Fruit fly (Drosophila melanogaster): ENCODE measurements around the gene Graf.

The Graf gene

dm6 chrX:15795951-15796443 is 35.5 kb upstream of the Graf start, which contains the start of gene sordd1 (continued):
- TF ChIP-seq crp (GFP tag; optimal IDR thresholded peaks at IDR 0.05): peak in 1 of 2 experiments; percentile 27
- peak; percentile 8 for TF ChIP-seq MESR4 (GFP tag; optimal IDR thresholded peaks at IDR 0.05)
- peak; percentile 35; the same call in 1 of the 2 replicates for TF ChIP-seq CG3847 (GFP tag; IDR thresholded peaks at IDR 0.05)
- peak; percentile 82 for TF ChIP-seq Doc3 (GFP tag; IDR thresholded peaks at IDR 0.05; ENCODE audit: partially characterized antibody)
- peak; percentile 83 for TF ChIP-seq hbn (GFP tag; IDR thresholded peaks at IDR 0.05; ENCODE audit: partially characterized antibody)
- TF ChIP-seq gfzf (GFP tag; optimal IDR thresholded peaks at IDR 0.05): peak; percentile 2
- TF ChIP-seq Neu2 (GFP tag; optimal IDR thresholded peaks at IDR 0.05; ENCODE audit: borderline replicate concordance): peak; percentile 53
- TF ChIP-seq CG2116 (GFP tag; optimal IDR thresholded peaks at IDR 0.05): peak; percentile 63
- peak; percentile 87 for TF ChIP-seq CG42726 (GFP tag; IDR thresholded peaks at IDR 0.05; ENCODE audit: partially characterized antibody)
- TF ChIP-seq CG8290 (GFP tag; optimal IDR thresholded peaks at IDR 0.05): peak; percentile 74
- TF ChIP-seq CG8290 (tag; optimal IDR thresholded peaks at IDR 0.05): peak in 1 of 2 experiments; percentile 63
- TF ChIP-seq Scr (GFP tag; IDR thresholded peaks at IDR 0.05; ENCODE audit: partially characterized antibody): peak; percentile 92
- TF ChIP-seq Dref (GFP tag; IDR thresholded peaks at IDR 0.05): peak; percentile 79
- peak; percentile 81 for TF ChIP-seq ato (GFP tag; IDR thresholded peaks at IDR 0.05; ENCODE audit: partially characterized antibody)
- TF ChIP-seq nerfin-2 (GFP tag; IDR thresholded peaks at IDR 0.05; ENCODE audit: partially characterized antibody): peak; percentile 88
- TF ChIP-seq BEAF-32 (GFP tag; optimal IDR thresholded peaks at IDR 0.05): peak; percentile 81
- TF ChIP-seq CG1024 (GFP tag; IDR thresholded peaks at IDR 0.05): peak; percentile 78
- TF ChIP-seq slbo (GFP tag; IDR thresholded peaks at IDR 0.05): peak; percentile 39; the same call in 1 of the 2 replicates
- peak; percentile 82 for TF ChIP-seq hb (GFP tag; IDR thresholded peaks at IDR 0.05; ENCODE audit: partially characterized antibody)
- peak; percentile 75; the same call in 2 of the 3 replicates for TF ChIP-seq zen2 (GFP tag; IDR thresholded peaks at IDR 0.05; ENCODE audit: partially characterized antibody)
- TF ChIP-seq unc-4 (GFP tag; IDR thresholded peaks at IDR 0.05; ENCODE audit: partially characterized antibody): peak; percentile 85
- TF ChIP-seq knrl (GFP tag; IDR thresholded peaks at IDR 0.05; ENCODE audit: partially characterized antibody): peak; percentile 93
- peak; percentile 76 for TF ChIP-seq Sry-δ (GFP tag; optimal IDR thresholded peaks at IDR 0.05)
- peak; percentile 35; the same call in 1 of the 2 replicates for TF ChIP-seq CG9932 (GFP tag; IDR thresholded peaks at IDR 0.05)
- peak; percentile 97 for TF ChIP-seq CG16813 (GFP tag; IDR thresholded peaks at IDR 0.05; ENCODE audit: partially characterized antibody)
- peak; percentile 82 for TF ChIP-seq mld (GFP tag; IDR thresholded peaks at IDR 0.05; ENCODE audit: partially characterized antibody)
- peak; percentile 89 for TF ChIP-seq CG14860 (GFP tag; IDR thresholded peaks at IDR 0.05; ENCODE audit: partially characterized antibody)

- TF ChIP-seq CG34224 (GFP tag; IDR thresholded peaks at IDR 0.05; ENCODE audit: partially characterized antibody): peak; percentile 27; the same call in 1 of the 3 replicates
- no peak for TF ChIP-seq CG10959 (GFP tag; IDR thresholded peaks at IDR 0.05)
- TF ChIP-seq sc (optimal IDR thresholded peaks at IDR 0.05): no peak
- TF ChIP-seq sc (GFP tag; optimal IDR thresholded peaks at IDR 0.05): no peak
- TF ChIP-seq cad (GFP tag; optimal IDR thresholded peaks at IDR 0.05): no peak
- peak in 1 of 2 experiments; percentile 19 for TF ChIP-seq Pdp1 (GFP tag; optimal IDR thresholded peaks at IDR 0.05)
- TF ChIP-seq CG8290 (GFP tag; optimal IDR thresholded peaks at IDR 0.05): no peak
- TF ChIP-seq CG8290 (tag; optimal IDR thresholded peaks at IDR 0.05): peak in 1 of 2 experiments; percentile 84
- peak; percentile 35 for TF ChIP-seq Fer2 (tag; optimal IDR thresholded peaks at IDR 0.05)
- no peak for TF ChIP-seq Usf (GFP tag; optimal IDR thresholded peaks at IDR 0.05)
- TF ChIP-seq gcm (GFP tag; optimal IDR thresholded peaks at IDR 0.05): peak; percentile 71
- TF ChIP-seq sr (GFP tag; IDR thresholded peaks at IDR 0.05): no peak
- TF ChIP-seq vfl (GFP tag; optimal IDR thresholded peaks at IDR 0.05): no peak
- no peak for TF ChIP-seq CG14965 (GFP tag; optimal IDR thresholded peaks at IDR 0.05; ENCODE audit: borderline replicate concordance)
- no peak for TF ChIP-seq ken (GFP tag; IDR thresholded peaks at IDR 0.05)
- TF ChIP-seq crc (GFP tag; optimal IDR thresholded peaks at IDR 0.05): no peak
- TF ChIP-seq Ravus (GFP tag; IDR thresholded peaks at IDR 0.05): no peak
- TF ChIP-seq D19A (tag; optimal IDR thresholded peaks at IDR 0.05): peak; percentile 47
- TF ChIP-seq toy (GFP tag; IDR thresholded peaks at IDR 0.05): no peak
- no peak for TF ChIP-seq CG10274 (GFP tag; optimal IDR thresholded peaks at IDR 0.05)
- no peak for TF ChIP-seq E2f2 (GFP tag; IDR thresholded peaks at IDR 0.05)
- TF ChIP-seq CG9932 (GFP tag; IDR thresholded peaks at IDR 0.05): no peak
Observed at dm6 chrX:15788235-15789187, 28.0 kb upstream of the Graf start, which contains the start of gene Rhp. Gene Rhp, plus strand, starts transcription at chrX:15788897.
